Fruit fly (Drosophila melanogaster) whole organism, adult: Measurements from ENCODE around the gene Mob2.

Experiments used
- CG11617 ChIP-seq: fragments of 200-800 bp; sonication (Bioruptor generic); optimal IDR thresholded peaks from 2 replicates; lab custom pipeline; 2017; ENCODE audit warnings: mild to moderate bottlenecking, missing biosample characterization, missing genetic modification reagents, missing genetic modification characterization
- CG12768 ChIP-seq: fragments of 200-800 bp; sonication (Bioruptor generic); optimal IDR thresholded peaks from 2 replicates; lab custom pipeline; 2017; ENCODE audit warnings: missing biosample characterization, missing genetic modification characterization, mild to moderate bottlenecking, moderate library complexity, missing genetic modification reagents
- CG14711 ChIP-seq: fragments of 200-800 bp; sonication (Bioruptor generic); optimal IDR thresholded peaks from 2 replicates; lab custom pipeline; 2018; ENCODE audit warnings: missing biosample characterization, mild to moderate bottlenecking, missing genetic modification characterization, moderate library complexity
- CG1620 ChIP-seq: fragments of 200-800 bp; sonication (Bioruptor generic); optimal IDR thresholded peaks from 2 replicates; lab custom pipeline; 2016; ENCODE audit warnings: missing biosample characterization, missing genetic modification characterization
- CG33017 ChIP-seq: fragments of 200-800 bp; sonication (Bioruptor generic); optimal IDR thresholded peaks from 2 replicates; lab custom pipeline; 2018; ENCODE audit warnings: missing biosample characterization, mild to moderate bottlenecking, missing genetic modification characterization, moderate library complexity
- CG5204 ChIP-seq: fragments of 200-800 bp; sonication (Bioruptor generic); optimal IDR thresholded peaks from 2 replicates; lab custom pipeline; 2016; ENCODE audit warnings: missing biosample characterization, missing genetic modification characterization
- CG7045 ChIP-seq: fragments of 200-800 bp; sonication (Bioruptor generic); optimal IDR thresholded peaks from 2 replicates; lab custom pipeline; 2017; ENCODE audit warnings: missing biosample characterization, mild to moderate bottlenecking, missing genetic modification characterization
- CG7101 ChIP-seq: fragments of 200-800 bp; sonication (Bioruptor generic); optimal IDR thresholded peaks from 2 replicates; lab custom pipeline; 2018; ENCODE audit warnings: missing biosample characterization, mild to moderate bottlenecking, missing genetic modification characterization, moderate library complexity
- Clk ChIP-seq: fragments of 200-800 bp; sonication (Bioruptor generic); optimal IDR thresholded peaks from 2 replicates; lab custom pipeline; 2017; ENCODE audit warnings: missing biosample characterization, missing genetic modification characterization
- Crg-1 ChIP-seq: fragments of 200-800 bp; sonication (Bioruptor generic); optimal IDR thresholded peaks from 2 replicates; lab custom pipeline; 2016; ENCODE audit warnings: missing biosample characterization, missing genetic modification characterization
- Hr96 ChIP-seq: fragments of 200-800 bp; sonication (Bioruptor generic); optimal IDR thresholded peaks from 2 replicates; lab custom pipeline; 2016; ENCODE audit warnings: missing biosample characterization, missing genetic modification characterization
- Mnt ChIP-seq: fragments of 200-800 bp; sonication (Bioruptor generic); optimal IDR thresholded peaks from 2 replicates; lab custom pipeline; 2016; ENCODE audit warnings: missing biosample characterization, mild to moderate bottlenecking, missing genetic modification characterization
- bab1 ChIP-seq: fragments of 200-800 bp; sonication (Bioruptor generic); optimal IDR thresholded peaks from 3 replicates; lab custom pipeline; 2019; ENCODE audit warnings: missing biosample characterization, mild to moderate bottlenecking, missing genetic modification characterization, moderate library complexity
- cic ChIP-seq: fragments of 200-800 bp; sonication (Bioruptor generic); optimal IDR thresholded peaks from 2 replicates; lab custom pipeline; 2017; ENCODE audit warnings: missing biosample characterization, mild to moderate bottlenecking, missing genetic modification characterization, moderate library complexity
- cnc ChIP-seq, 2 experiments: fragments of >200 bp; optimal IDR thresholded peaks; 2 replicates each; lab custom pipeline; 2017
- kay ChIP-seq: fragments of 200-800 bp; sonication (Bioruptor generic); peaks from one replicate; lab custom pipeline; 2016; ENCODE audit warnings: missing biosample characterization, missing genetic modification characterization, borderline replicate concordance
- ovo ChIP-seq: fragments of 200-800 bp; sonication (Bioruptor generic); optimal IDR thresholded peaks from 2 replicates; lab custom pipeline; 2016; ENCODE audit warnings: missing biosample characterization, missing genetic modification characterization
- pad ChIP-seq: fragments of 200-800 bp; sonication (Bioruptor generic); optimal IDR thresholded peaks from 3 replicates; lab custom pipeline; 2017; ENCODE audit warnings: missing biosample characterization, missing genetic modification characterization, mild to moderate bottlenecking, moderate library complexity, missing genetic modification reagents
- tj ChIP-seq: fragments of 200-800 bp; sonication (Bioruptor generic); optimal IDR thresholded peaks from 3 replicates; lab custom pipeline; 2017; ENCODE audit warnings: missing biosample characterization, mild to moderate bottlenecking, missing genetic modification characterization, moderate library complexity
- toe ChIP-seq: fragments of 200-800 bp; sonication (Bioruptor generic); optimal IDR thresholded peaks from 2 replicates; lab custom pipeline; 2016; ENCODE audit warnings: missing biosample characterization, missing genetic modification characterization

The Mob2 gene

DNA sequence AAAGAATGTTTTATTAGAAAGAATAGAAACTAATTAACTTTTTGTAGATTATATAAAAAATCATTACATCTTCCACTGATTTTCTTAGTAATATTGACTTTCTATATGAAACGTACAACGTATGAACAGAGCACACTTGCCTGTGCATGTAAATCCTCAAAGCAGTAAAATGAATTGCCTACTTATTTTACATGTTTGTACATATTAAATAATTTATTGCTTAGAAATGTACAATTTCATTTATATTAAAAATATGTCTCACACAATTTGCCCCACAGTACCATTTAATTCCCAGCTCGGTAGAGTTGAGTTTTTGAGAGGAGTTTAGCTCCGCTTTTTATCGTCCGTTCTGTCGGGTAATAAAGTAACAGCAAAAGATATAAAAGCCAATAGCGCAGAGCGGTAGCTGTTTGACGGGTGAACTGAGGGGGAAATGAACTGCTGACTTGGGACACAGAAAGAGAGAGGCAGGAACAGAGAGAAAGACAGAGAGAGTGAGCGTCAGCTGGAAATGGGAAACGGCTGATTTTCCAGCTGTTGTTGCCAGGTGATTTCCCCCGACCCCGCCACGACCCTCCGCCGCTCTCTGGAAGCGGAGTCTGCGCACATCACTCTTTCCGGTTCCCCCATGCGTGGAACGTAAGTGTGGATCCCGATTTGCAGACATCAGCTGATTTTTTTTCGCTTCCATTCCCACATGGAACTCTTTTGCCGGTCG, 68.8 kb downstream of the Mob2 start:
- TF ChIP-seq bab1 (GFP tag; lab: Kevin White, UChicago) (peak; percentile 41), cic (GFP tag; lab: Kevin White, UChicago) (no peak), CG5204 (GFP tag; lab: Kevin White, UChicago) (no peak), cnc (optimal IDR thresholded peaks at IDR 0.05; lab: Kevin White, UChicago) (no peak), CG12768 (GFP tag; lab: Kevin White, UChicago) (no peak), pad (GFP tag; lab: Kevin White, UChicago) (peak; percentile 84), ovo (GFP tag; lab: Kevin White, UChicago) (peak; percentile 26), kay (no peak), Mnt (no peak), tj (GFP tag; lab: Kevin White, UChicago) (peak; percentile 57), Crg-1 (GFP tag; lab: Kevin White, UChicago) (peak; percentile 39), CG14711 (no peak), toe (no peak), CG7045 (no peak), CG11617 (GFP tag; lab: Kevin White, UChicago) (no peak), Hr96 (GFP tag; lab: Kevin White, UChicago) (no peak), CG33017 (tag; lab: Kevin White, UChicago) (no peak), CG7101 (tag; lab: Kevin White, UChicago) (no peak), Clk (GFP tag; lab: Kevin White, UChicago) (no peak), CG1620 (GFP tag; lab: Kevin White, UChicago) (no peak)

DNA sequence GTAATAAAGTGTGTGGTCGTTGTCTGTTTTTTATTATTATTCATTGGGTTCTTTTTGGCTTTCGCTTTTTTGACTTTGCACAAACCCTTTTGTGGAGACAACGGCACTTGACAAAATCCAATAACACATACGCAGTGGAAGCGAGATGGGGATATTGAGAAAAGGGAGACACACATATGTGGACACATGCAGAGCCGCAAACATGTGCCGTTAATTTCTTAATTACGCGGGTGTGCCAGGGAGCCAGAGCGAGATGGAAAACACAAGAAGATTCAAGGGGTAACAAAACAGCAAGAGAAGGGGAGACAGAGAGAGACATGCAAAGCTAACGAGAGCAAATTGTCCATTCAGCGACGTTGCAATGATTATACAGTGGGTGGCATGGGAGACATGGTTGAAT, 69.6 kb downstream of the Mob2 start:
- TF ChIP-seq Mnt, result peak; percentile 16
- TF ChIP-seq cic (GFP tag; lab: Kevin White, UChicago), result no peak
- TF ChIP-seq Hr96 (GFP tag; lab: Kevin White, UChicago), result no peak
- TF ChIP-seq CG5204 (GFP tag; lab: Kevin White, UChicago), result no peak
- no peak for TF ChIP-seq kay
- peak; percentile 74 for TF ChIP-seq ovo (GFP tag; lab: Kevin White, UChicago)
- TF ChIP-seq CG12768 (GFP tag; lab: Kevin White, UChicago), result no peak
- TF ChIP-seq pad (GFP tag; lab: Kevin White, UChicago), result peak; percentile 99
- peak; percentile 27 for TF ChIP-seq tj (GFP tag; lab: Kevin White, UChicago)
- no peak for TF ChIP-seq Crg-1 (GFP tag; lab: Kevin White, UChicago)
- no peak for TF ChIP-seq toe
- TF ChIP-seq CG1620 (GFP tag; lab: Kevin White, UChicago), result no peak
- no peak for TF ChIP-seq cnc (optimal IDR thresholded peaks at IDR 0.05; lab: Kevin White, UChicago)
- no peak for TF ChIP-seq CG33017 (tag; lab: Kevin White, UChicago)
- no peak for TF ChIP-seq CG7101 (tag; lab: Kevin White, UChicago)
- TF ChIP-seq bab1 (GFP tag; lab: Kevin White, UChicago), result peak; percentile 23
- TF ChIP-seq CG14711, result no peak
- no peak for TF ChIP-seq Clk (GFP tag; lab: Kevin White, UChicago)
- no peak for TF ChIP-seq CG11617 (GFP tag; lab: Kevin White, UChicago)
- TF ChIP-seq CG7045, result no peak

DNA sequence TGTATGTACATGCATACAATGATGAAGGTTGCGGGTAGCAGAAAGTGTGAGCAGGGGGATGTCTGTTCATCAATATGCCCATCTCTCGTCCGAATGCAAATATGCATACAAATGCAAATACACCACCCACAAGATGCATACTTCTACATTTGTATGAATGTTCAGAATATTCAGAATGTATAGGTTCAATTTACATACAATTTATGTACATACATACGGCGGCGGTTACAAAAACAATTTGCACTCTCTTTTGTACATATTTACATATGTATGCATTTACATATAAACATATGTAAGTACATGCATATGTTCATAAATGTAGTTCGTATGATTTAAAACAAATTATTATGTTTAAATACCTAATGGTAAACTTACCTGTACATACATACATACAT, 70.2 kb downstream of the Mob2 start:
- TF ChIP-seq kay, result peak; percentile 70
- no peak for TF ChIP-seq CG14711

DNA sequence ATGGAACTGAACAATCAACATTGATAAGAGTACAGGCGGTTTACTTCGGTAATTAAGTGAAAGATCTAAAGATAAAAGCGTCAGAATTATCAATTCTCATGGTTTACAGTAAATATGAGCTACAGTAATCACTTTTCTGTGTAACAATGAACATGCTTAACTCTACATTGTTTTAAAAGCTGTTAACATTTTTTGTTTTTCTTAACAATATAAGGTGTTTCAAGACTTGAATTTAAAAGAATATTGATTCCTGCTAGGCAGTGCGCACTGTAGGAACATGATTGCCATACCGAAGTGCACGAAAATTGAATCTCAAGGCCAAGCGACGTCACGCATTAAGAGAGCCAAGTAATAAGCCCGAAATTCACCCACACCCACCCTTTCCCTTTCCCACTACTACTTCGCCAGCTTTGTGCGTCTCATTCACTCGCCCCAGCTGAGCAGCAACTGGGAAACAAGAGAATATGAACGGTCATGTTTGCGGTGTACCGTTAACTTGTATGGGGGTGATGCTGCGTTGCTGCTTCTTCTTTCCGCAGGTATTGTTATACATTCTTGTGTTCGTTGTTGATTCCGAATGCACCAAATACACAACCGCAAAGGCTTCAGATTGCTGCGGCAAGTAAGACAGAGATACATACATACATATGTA, 70.7 kb downstream of the Mob2 start:
- TF ChIP-seq CG7045 (peak; percentile 36), pad (GFP tag; lab: Kevin White, UChicago) (peak; percentile 96), ovo (GFP tag; lab: Kevin White, UChicago) (peak; percentile 91), CG14711 (peak; percentile 62), CG7101 (tag; lab: Kevin White, UChicago) (peak; percentile 51), bab1 (GFP tag; lab: Kevin White, UChicago) (peak; percentile 85), CG11617 (GFP tag; lab: Kevin White, UChicago) (no peak), Hr96 (GFP tag; lab: Kevin White, UChicago) (peak; percentile 28), CG33017 (tag; lab: Kevin White, UChicago) (peak; percentile 7), cnc (optimal IDR thresholded peaks at IDR 0.05; lab: Kevin White, UChicago) (no peak)

DNA sequence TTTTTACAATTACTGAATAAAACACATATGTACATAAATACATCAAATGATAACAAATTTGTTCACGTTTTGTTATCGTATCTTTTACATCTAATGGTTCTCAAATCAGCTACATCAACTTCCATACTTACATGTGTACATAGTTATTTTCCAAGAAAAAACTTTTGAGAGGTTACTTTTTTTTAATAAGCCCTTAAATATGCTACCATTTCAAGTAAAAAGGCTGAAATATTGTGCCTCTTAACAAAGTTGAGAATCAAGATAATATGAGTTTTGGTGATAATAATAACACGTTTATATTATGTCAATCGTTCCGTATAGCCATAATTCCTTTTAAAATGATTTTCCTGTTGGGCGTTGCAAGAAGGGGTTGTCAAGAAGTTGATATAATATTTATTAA, 71.5 kb downstream of the Mob2 start:
- TF ChIP-seq kay (peak; percentile 70), CG7101 (tag; lab: Kevin White, UChicago) (no peak)

DNA sequence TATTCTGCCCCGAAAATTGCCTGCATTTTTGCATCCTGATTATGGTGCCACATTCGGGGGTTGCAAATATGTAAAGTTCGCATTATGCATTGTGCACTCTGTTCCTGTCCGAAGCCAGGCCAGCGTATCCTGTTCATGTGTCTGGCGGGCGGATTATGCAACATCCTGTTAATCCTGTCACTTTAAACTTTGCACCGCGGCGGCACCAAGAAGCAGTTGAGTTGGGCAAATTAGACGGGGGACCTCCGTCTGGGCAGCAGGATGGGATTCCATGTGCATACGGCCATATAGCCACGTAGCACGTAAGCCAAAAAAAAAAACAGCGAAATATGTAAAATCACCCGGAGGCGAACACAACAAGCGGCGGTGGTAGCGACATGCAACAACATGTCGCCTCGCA, 72.5 kb downstream of the Mob2 start:
- TF ChIP-seq CG11617 (GFP tag; lab: Kevin White, UChicago) (no peak), kay (no peak), cic (GFP tag; lab: Kevin White, UChicago) (no peak)

DNA sequence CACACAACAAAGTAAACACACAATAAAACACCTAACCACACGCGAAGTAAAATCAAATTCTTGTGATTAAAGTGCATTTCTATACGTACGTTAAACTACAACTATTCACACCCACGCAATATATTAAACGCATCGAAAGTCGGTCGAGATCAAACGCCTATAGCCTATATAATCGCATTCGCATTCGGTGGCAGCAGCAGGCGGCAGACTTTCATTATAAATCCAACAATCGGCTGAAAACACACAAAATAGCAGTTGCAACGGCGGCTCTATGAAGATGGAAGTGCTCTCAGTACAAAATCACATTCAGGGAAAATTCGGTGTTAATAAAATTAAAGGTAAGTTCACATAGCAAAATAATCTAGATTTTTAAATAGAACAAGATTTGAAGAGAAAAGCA, 73.8 kb downstream of the Mob2 start:
- TF ChIP-seq Clk (GFP tag; lab: Kevin White, UChicago), result no peak
- no peak for TF ChIP-seq CG7101 (tag; lab: Kevin White, UChicago)
- TF ChIP-seq CG14711, result no peak
- no peak for TF ChIP-seq CG7045
- TF ChIP-seq CG1620 (GFP tag; lab: Kevin White, UChicago), result no peak
- TF ChIP-seq bab1 (GFP tag; lab: Kevin White, UChicago), result no peak
- TF ChIP-seq CG33017 (tag; lab: Kevin White, UChicago), result no peak
- no peak for TF ChIP-seq Hr96 (GFP tag; lab: Kevin White, UChicago)
- no peak for TF ChIP-seq cic (GFP tag; lab: Kevin White, UChicago)
- no peak for TF ChIP-seq CG12768 (GFP tag; lab: Kevin White, UChicago)
- TF ChIP-seq tj (GFP tag; lab: Kevin White, UChicago), result no peak
- no peak for TF ChIP-seq toe
- TF ChIP-seq CG11617 (GFP tag; lab: Kevin White, UChicago), result no peak
- no peak for TF ChIP-seq ovo (GFP tag; lab: Kevin White, UChicago)
- no peak for TF ChIP-seq Crg-1 (GFP tag; lab: Kevin White, UChicago)
- TF ChIP-seq pad (GFP tag; lab: Kevin White, UChicago), result no peak
- no peak for TF ChIP-seq CG5204 (GFP tag; lab: Kevin White, UChicago)
